Worm (Caenorhabditis elegans) whole organism, L4 larva: ENCODE measurements around the gene spig-8.

Experiments
- nhr-111 ChIP-seq: fragments of 200-800 bp; sonication (Bioruptor generic); optimal IDR thresholded peaks from 2 replicates; lab custom pipeline; 2018; ENCODE audit warnings: mild to moderate bottlenecking, missing genetic modification characterization, missing compliant biosample characterization
- snpc-4 ChIP-seq: fragments of 150-350 bp; optimal IDR thresholded peaks from 2 replicates; lab custom pipeline; 2014; ENCODE audit warnings: missing biosample characterization, missing genetic modification characterization

The spig-8 gene

DNA sequence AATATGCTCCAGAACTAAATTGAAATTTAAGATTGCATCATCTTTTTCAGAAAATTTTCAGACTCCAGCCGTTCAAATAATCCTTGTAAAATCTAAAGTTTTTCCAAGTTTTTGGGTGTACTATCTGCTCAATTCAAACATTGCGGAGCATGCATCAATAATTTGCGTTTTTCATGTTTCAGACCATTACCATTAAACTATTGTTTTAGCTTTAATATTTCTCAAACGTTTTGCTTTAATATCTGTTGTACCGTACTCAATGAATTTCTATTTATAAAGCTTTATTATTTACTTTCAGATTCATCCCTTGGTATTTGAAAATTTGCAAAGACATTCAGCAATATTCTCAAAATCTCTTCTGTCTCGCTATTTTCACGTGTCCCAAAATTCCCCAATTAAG, 48.5 kb downstream of the spig-8 start, which contains the start of gene odr-2:
Gene odr-2 (plus strand): TSS at position 301 of the 400 bp plus-strand sequence.
- no peak for TF ChIP-seq snpc-4
- TF ChIP-seq nhr-111 (GFP tag; lab: Kevin White, UChicago) = no peak
